Worm (Caenorhabditis elegans) whole organism, mixed stage, embryonic: ENCODE measurements around the gene Y20C6A.1.
"Not testable (repeated sequence)": the region's sequence is repeated elsewhere in the genome, so short reads cannot be mapped to it uniquely, and the experiment has no call there.

Experiments
- M03D4.4 ChIP-seq: sonication (generic microtip); optimal IDR thresholded peaks from 2 replicates; lab custom pipeline; 2017; ENCODE audit warnings: mild to moderate bottlenecking, missing genetic modification characterization, missing compliant biosample characterization
- bed-3 ChIP-seq: fragments of 200-800 bp; sonication (Bioruptor generic); optimal IDR thresholded peaks from 3 replicates; lab custom pipeline; 2018; ENCODE audit warnings: mild to moderate bottlenecking, missing genetic modification characterization, moderate library complexity, missing compliant biosample characterization
- blmp-1 ChIP-seq: fragments of 150-350 bp; optimal IDR thresholded peaks from 2 replicates; lab custom pipeline; 2014; ENCODE audit warnings: missing biosample characterization, missing genetic modification characterization
- ceh-39 ChIP-seq: fragments of 150-350 bp; optimal IDR thresholded peaks from 2 replicates; lab custom pipeline; 2014; ENCODE audit warnings: missing biosample characterization, missing genetic modification characterization
- ceh-43 ChIP-seq: fragments of 200-800 bp; sonication (Bioruptor generic); optimal IDR thresholded peaks from 2 replicates; lab custom pipeline; 2018; ENCODE audit warnings: mild to moderate bottlenecking, missing genetic modification characterization, moderate library complexity, missing compliant biosample characterization
- ceh-83 ChIP-seq: fragments of 200-800 bp; sonication (Bioruptor generic); optimal IDR thresholded peaks from 2 replicates; lab custom pipeline; 2018; ENCODE audit warnings: mild to moderate bottlenecking, missing genetic modification characterization, missing compliant biosample characterization
- ces-1 ChIP-seq: fragments of 150-350 bp; optimal IDR thresholded peaks from 2 replicates; lab custom pipeline; 2014; ENCODE audit warnings: missing biosample characterization, missing genetic modification reagents, missing genetic modification characterization
- cnd-1 ChIP-seq: fragments of 200-800 bp; sonication (Bioruptor generic); optimal IDR thresholded peaks from 2 replicates; lab custom pipeline; 2018; ENCODE audit warnings: mild to moderate bottlenecking, missing genetic modification characterization, missing compliant biosample characterization
- drap-1 ChIP-seq: fragments of 200-800 bp; sonication (Bioruptor generic); optimal IDR thresholded peaks from 3 replicates; lab custom pipeline; 2018; ENCODE audit warnings: mild to moderate bottlenecking, missing genetic modification characterization, missing compliant biosample characterization
- elt-3 ChIP-seq: fragments of 150-350 bp; optimal IDR thresholded peaks from 2 replicates; lab custom pipeline; 2014; ENCODE audit warnings: missing biosample characterization, missing genetic modification characterization
- flh-1 ChIP-seq: fragments of 200-800 bp; sonication (Bioruptor generic); optimal IDR thresholded peaks from 2 replicates; lab custom pipeline; 2018; ENCODE audit warnings: mild to moderate bottlenecking, missing genetic modification characterization, moderate library complexity, missing compliant biosample characterization
- ham-2 ChIP-seq: fragments of 200-800 bp; sonication (Bioruptor generic); optimal IDR thresholded peaks from 2 replicates; lab custom pipeline; 2018; ENCODE audit warnings: mild to moderate bottlenecking, missing genetic modification characterization, missing compliant biosample characterization
- hlh-1 ChIP-seq: fragments of 150-350 bp; optimal IDR thresholded peaks from 2 replicates; lab custom pipeline; 2014; ENCODE audit warnings: missing biosample characterization, missing genetic modification reagents, missing genetic modification characterization
- lin-32 ChIP-seq: fragments of 200-800 bp; sonication (Bioruptor generic); optimal IDR thresholded peaks from 2 replicates; lab custom pipeline; 2018; ENCODE audit warnings: mild to moderate bottlenecking, missing genetic modification characterization, missing compliant biosample characterization
- lsy-2 ChIP-seq: fragments of 150-350 bp; optimal IDR thresholded peaks from 2 replicates; lab custom pipeline; 2014; ENCODE audit warnings: missing biosample characterization, missing genetic modification characterization
- mab-5 ChIP-seq: fragments of 150-350 bp; optimal IDR thresholded peaks from 2 replicates; lab custom pipeline; 2014; ENCODE audit warnings: missing biosample characterization, missing genetic modification characterization
- mep-1 ChIP-seq: fragments of 150-350 bp; optimal IDR thresholded peaks from 2 replicates; lab custom pipeline; 2017; ENCODE audit warnings: missing biosample characterization, missing genetic modification reagents, missing genetic modification characterization, inconsistent platforms
- mls-2 ChIP-seq: sonication (generic microtip); optimal IDR thresholded peaks from 2 replicates; lab custom pipeline; 2016; ENCODE audit warnings: mild to moderate bottlenecking, missing genetic modification characterization, moderate library complexity, missing compliant biosample characterization
- nhr-12 ChIP-seq: fragments of 150-350 bp; optimal IDR thresholded peaks from 2 replicates; lab custom pipeline; 2014; ENCODE audit warnings: missing biosample characterization, missing genetic modification characterization
- nhr-2 ChIP-seq: fragments of 150-350 bp; optimal IDR thresholded peaks from 2 replicates; lab custom pipeline; 2014; ENCODE audit warnings: missing biosample characterization, missing genetic modification characterization
- nhr-28 ChIP-seq: fragments of 150-350 bp; optimal IDR thresholded peaks from 2 replicates; lab custom pipeline; 2014; ENCODE audit warnings: missing biosample characterization, missing genetic modification characterization
- nhr-76 ChIP-seq: sonication (generic microtip); optimal IDR thresholded peaks from 2 replicates; lab custom pipeline; 2017; ENCODE audit warnings: missing biosample characterization, missing genetic modification characterization
- pha-4 ChIP-seq: fragments of 150-350 bp; optimal IDR thresholded peaks from 2 replicates; lab custom pipeline; 2018; ENCODE audit warnings: missing biosample characterization, missing genetic modification reagents, missing genetic modification characterization
- sem-2 ChIP-seq: fragments of 200-800 bp; sonication (Bioruptor generic); optimal IDR thresholded peaks from 2 replicates; lab custom pipeline; 2018; ENCODE audit warnings: mild to moderate bottlenecking, missing genetic modification characterization, missing compliant biosample characterization
- snpc-4 ChIP-seq: fragments of 150-350 bp; optimal IDR thresholded peaks from 2 replicates; lab custom pipeline; 2014; ENCODE audit warnings: missing biosample characterization, missing genetic modification characterization
- sptf-1 ChIP-seq: sonication (generic microtip); optimal IDR thresholded peaks from 2 replicates; lab custom pipeline; 2017; ENCODE audit warnings: mild to moderate bottlenecking, missing genetic modification characterization, moderate library complexity, missing compliant biosample characterization
- tbx-8 ChIP-seq: fragments of 200-800 bp; sonication (Bioruptor generic); optimal IDR thresholded peaks from 2 replicates; lab custom pipeline; 2018; ENCODE audit warnings: mild to moderate bottlenecking, missing genetic modification characterization, moderate library complexity, missing compliant biosample characterization
- unc-120 ChIP-seq: sonication (generic microtip); optimal IDR thresholded peaks from 2 replicates; lab custom pipeline; 2017; ENCODE audit warnings: missing genetic modification characterization, missing compliant biosample characterization; ENCODE audit not compliant: poor library complexity, severe bottlenecking
- unc-39 ChIP-seq: fragments of 150-350 bp; optimal IDR thresholded peaks from 2 replicates; lab custom pipeline; 2014; ENCODE audit warnings: missing biosample characterization, missing genetic modification characterization
- unc-62 ChIP-seq: fragments of 150-350 bp; optimal IDR thresholded peaks from 2 replicates; lab custom pipeline; 2014; ENCODE audit warnings: missing biosample characterization, missing genetic modification reagents, missing genetic modification characterization
- zip-8 ChIP-seq: fragments of 150-350 bp; optimal IDR thresholded peaks from 2 replicates; lab custom pipeline; 2014; ENCODE audit warnings: missing biosample characterization, missing genetic modification characterization
- ztf-11 ChIP-seq: fragments of 150-350 bp; optimal IDR thresholded peaks from 2 replicates; lab custom pipeline; 2014; ENCODE audit warnings: missing biosample characterization, missing genetic modification characterization

Y20C6A.1 gene

DNA sequence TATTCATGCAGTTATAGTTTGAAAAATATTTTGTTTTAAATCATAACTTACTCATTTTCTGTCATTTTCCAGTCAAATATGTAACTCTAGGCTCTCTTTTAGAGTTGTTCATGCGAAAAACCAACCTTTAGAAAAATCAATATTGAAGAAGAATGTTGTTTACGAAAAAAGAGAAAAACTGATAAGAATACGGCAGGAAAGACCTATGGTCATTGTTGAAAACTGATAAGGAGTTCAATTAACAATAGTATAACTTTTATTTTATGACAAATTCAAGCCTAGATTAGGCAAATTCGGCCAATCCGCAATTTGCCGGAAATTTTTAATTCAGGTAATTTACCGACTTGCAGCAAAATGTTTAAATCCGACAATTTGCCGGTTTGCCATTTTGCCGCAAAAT is at the start of gene Y20C6A.1:
Gene Y20C6A.1, minus strand, starts transcription at position 107 of the 400 bp plus-strand sequence.
- TF ChIP-seq blmp-1, result no peak
- no peak for TF ChIP-seq mls-2
- TF ChIP-seq zip-8 (tag; lab: Kevin White, UChicago), result no peak
- no peak for TF ChIP-seq nhr-28
- TF ChIP-seq lsy-2 (tag; lab: Kevin White, UChicago), result no peak
- TF ChIP-seq mab-5 (tag; lab: Kevin White, UChicago), result no peak
- no peak for TF ChIP-seq nhr-12 (tag; lab: Kevin White, UChicago)
- TF ChIP-seq cnd-1 (tag; lab: Kevin White, UChicago), result no peak
- no peak for TF ChIP-seq unc-120 (tag; lab: Kevin White, UChicago)
- TF ChIP-seq tbx-8, result no peak
- no peak for TF ChIP-seq drap-1
- TF ChIP-seq mep-1 (tag; lab: Kevin White, UChicago), result no peak

DNA sequence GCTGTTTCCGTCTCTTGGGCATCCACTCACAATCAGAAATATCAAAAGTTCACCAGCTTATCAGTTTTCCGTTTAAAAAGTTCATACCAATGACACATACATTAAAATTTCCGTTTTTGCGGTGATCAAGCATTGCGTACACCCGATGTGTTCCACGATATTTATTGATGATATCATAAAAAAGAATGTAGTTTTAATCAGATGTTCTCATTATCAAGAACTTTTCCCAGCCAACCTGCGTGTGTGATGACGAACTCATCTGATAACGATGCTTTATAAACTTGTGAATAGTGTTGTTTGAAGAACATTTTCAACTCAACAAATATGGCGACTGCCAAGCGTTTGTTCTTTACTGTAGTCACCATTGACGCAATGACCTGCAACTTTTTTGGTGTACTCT is 40.3 kb upstream of the Y20C6A.1 start, which contains the start of gene clc-21:
Gene clc-21, plus strand, starts transcription at position 301 of the 400 bp plus-strand sequence.
- no peak for TF ChIP-seq unc-39 (tag; lab: Kevin White, UChicago)
- TF ChIP-seq flh-1 (GFP tag; lab: Kevin White, UChicago), result no peak
- no peak for TF ChIP-seq nhr-76 (tag; lab: Kevin White, UChicago)
- no peak for TF ChIP-seq mep-1 (tag; lab: Kevin White, UChicago)
- no peak for TF ChIP-seq mls-2
- TF ChIP-seq nhr-2 (tag; lab: Kevin White, UChicago), result no peak
- TF ChIP-seq unc-120 (tag; lab: Kevin White, UChicago), result no peak
- TF ChIP-seq cnd-1 (tag; lab: Kevin White, UChicago), result no peak
- no peak for TF ChIP-seq lsy-2 (tag; lab: Kevin White, UChicago)
- TF ChIP-seq bed-3 (GFP tag; lab: Kevin White, UChicago), result no peak
- no peak for TF ChIP-seq hlh-1 (tag; lab: Kevin White, UChicago)
- no peak for TF ChIP-seq ceh-39 (tag; lab: Kevin White, UChicago)
- TF ChIP-seq M03D4.4 (tag; lab: Kevin White, UChicago), result no peak
- TF ChIP-seq sptf-1 (tag; lab: Kevin White, UChicago), result no peak
- TF ChIP-seq lin-32 (GFP tag; lab: Kevin White, UChicago), result no peak
- TF ChIP-seq ztf-11 (tag; lab: Kevin White, UChicago), result no peak

DNA sequence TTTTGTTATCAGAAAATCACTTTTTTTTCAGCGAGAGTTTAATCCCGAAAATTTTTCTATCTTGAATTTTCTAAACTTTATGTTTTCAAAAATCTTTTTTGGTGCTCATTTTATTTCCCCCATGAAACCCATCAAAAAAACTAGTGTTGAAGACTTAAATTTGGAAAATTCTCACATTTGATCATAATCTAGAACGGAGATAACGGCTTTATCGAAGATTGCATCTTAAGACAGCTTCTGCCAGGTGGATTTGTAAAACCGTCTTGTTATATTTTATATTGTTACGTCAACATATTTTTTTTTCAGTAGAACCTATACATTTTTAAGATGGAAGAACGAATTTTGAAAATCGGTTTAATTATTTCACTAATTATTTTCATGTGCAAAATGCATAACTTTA is 38.4 kb upstream of the Y20C6A.1 start, which contains the start of gene T27C5.12:
Gene T27C5.12, plus strand, starts transcription at position 301 of the 400 bp plus-strand sequence.
- TF ChIP-seq elt-3 (tag; lab: Kevin White, UChicago) (no peak), unc-62 (GFP tag; lab: Kevin White, UChicago) (no peak), pha-4 (tag; lab: Kevin White, UChicago) (no peak), sptf-1 (tag; lab: Kevin White, UChicago) (no peak), nhr-28 (no peak), ces-1 (GFP tag; lab: Kevin White, UChicago) (no peak), ceh-39 (tag; lab: Kevin White, UChicago) (no peak), ceh-83 (GFP tag; lab: Kevin White, UChicago) (no peak), unc-39 (tag; lab: Kevin White, UChicago) (no peak), ceh-43 (GFP tag; lab: Kevin White, UChicago) (no peak), mab-5 (tag; lab: Kevin White, UChicago) (no peak), zip-8 (tag; lab: Kevin White, UChicago) (no peak), blmp-1 (no peak), lin-32 (GFP tag; lab: Kevin White, UChicago) (no peak), tbx-8 (no peak), cnd-1 (tag; lab: Kevin White, UChicago) (no peak)

ce11 chrV:17409955-17410354 is 33.4 kb upstream of the Y20C6A.1 start, which contains the start of gene srh-132:
TSS of gene srh-132 (plus strand) at chrV:17410255.
- TF ChIP-seq ceh-43 (GFP tag; lab: Kevin White, UChicago); nhr-12 (tag; lab: Kevin White, UChicago); lin-32 (GFP tag; lab: Kevin White, UChicago): not testable (repeated sequence)

DNA sequence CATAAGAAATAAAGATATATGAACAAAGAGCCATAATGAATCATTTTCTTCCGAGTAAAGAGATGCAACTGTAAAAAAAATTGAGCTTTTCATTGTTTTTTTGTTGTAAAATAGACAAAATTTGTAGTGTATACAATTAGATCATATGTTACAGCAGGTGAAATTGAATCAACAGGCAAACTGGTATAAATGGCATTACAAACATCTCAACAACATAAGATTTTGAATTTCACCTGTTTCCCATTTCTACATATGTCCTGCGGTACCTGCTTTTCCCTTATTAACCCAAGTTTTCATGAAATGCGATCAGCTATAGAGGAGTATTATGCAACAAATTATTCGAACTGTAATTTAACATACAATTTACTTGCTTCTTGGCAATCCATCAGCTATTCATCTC is 18.8 kb upstream of the Y20C6A.1 start, which contains the start of gene srh-120:
Gene srh-120, plus strand, starts transcription at position 301 of the 400 bp plus-strand sequence.
- TF ChIP-seq hlh-1 (tag; lab: Kevin White, UChicago) (no peak), bed-3 (GFP tag; lab: Kevin White, UChicago) (no peak), unc-120 (tag; lab: Kevin White, UChicago) (no peak), nhr-76 (tag; lab: Kevin White, UChicago) (no peak), ceh-43 (GFP tag; lab: Kevin White, UChicago) (no peak), ztf-11 (tag; lab: Kevin White, UChicago) (no peak), nhr-28 (no peak), tbx-8 (no peak), mls-2 (no peak), ham-2 (GFP tag; lab: Kevin White, UChicago) (no peak), sem-2 (no peak), zip-8 (tag; lab: Kevin White, UChicago) (no peak), snpc-4 (tag; lab: Kevin White, UChicago) (no peak), ces-1 (GFP tag; lab: Kevin White, UChicago) (no peak)
